Worm (Caenorhabditis elegans) whole organism, L2 larva: Measurements from ENCODE around the gene T19C3.4.

Source experiments
- ama-1 ChIP-seq: fragments of 150-350 bp; optimal IDR thresholded peaks from 2 replicates; lab custom pipeline; 2018; ENCODE audit warnings: inconsistent platforms
- elt-3 ChIP-seq: sonication (generic microtip); optimal IDR thresholded peaks from 2 replicates; lab custom pipeline; 2017; ENCODE audit warnings: missing biosample characterization, missing genetic modification characterization
- lin-13 ChIP-seq: fragments of 150-350 bp; optimal IDR thresholded peaks from 2 replicates; lab custom pipeline; 2014; ENCODE audit warnings: missing biosample characterization, missing genetic modification reagents, missing genetic modification characterization
- lsy-2 ChIP-seq, 2 experiments: fragments of 150-350 bp in 1 of 2; sonication (generic microtip) in 1 of 2; optimal IDR thresholded peaks; 2 replicates each; lab custom pipeline; 2014 to 2017; ENCODE audit warnings: missing biosample characterization in 2 of 2, missing genetic modification characterization in 2 of 2
- mdl-1 ChIP-seq, 2 experiments: fragments of 150-350 bp in 1 of 2; sonication (generic microtip) in 1 of 2; optimal IDR thresholded peaks; 2 replicates each; lab custom pipeline; 2017; ENCODE audit warnings: missing biosample characterization in 2 of 2, missing genetic modification characterization in 2 of 2
- nhr-11 ChIP-seq: fragments of 150-350 bp; optimal IDR thresholded peaks from 2 replicates; lab custom pipeline; 2014; ENCODE audit warnings: missing biosample characterization, missing genetic modification characterization
- nhr-12 ChIP-seq: fragments of 150-350 bp; optimal IDR thresholded peaks from 2 replicates; lab custom pipeline; 2014; ENCODE audit warnings: missing biosample characterization, missing genetic modification characterization
- unc-62 ChIP-seq: fragments of 150-350 bp; optimal IDR thresholded peaks from 2 replicates; lab custom pipeline; 2014; ENCODE audit warnings: missing biosample characterization, missing genetic modification reagents, missing genetic modification characterization
- zag-1 ChIP-seq: fragments of 150-350 bp; optimal IDR thresholded peaks from 2 replicates; lab custom pipeline; 2014; ENCODE audit warnings: missing biosample characterization, missing genetic modification characterization
- ztf-11 ChIP-seq: sonication (generic microtip); optimal IDR thresholded peaks from 2 replicates; lab custom pipeline; 2017; ENCODE audit warnings: missing biosample characterization, missing genetic modification characterization

ce11 chrIII:617467-617866, 2.6 kb downstream of the T19C3.4 start, which contains the start of gene T19C3.2:
- TF ChIP-seq unc-62 (GFP tag; lab: Kevin White, UChicago) (no peak), ztf-11 (tag; lab: Kevin White, UChicago) (no peak), nhr-12 (tag; lab: Kevin White, UChicago) (no peak), mdl-1 (tag; optimal IDR thresholded peaks at IDR 0.05; lab: Kevin White, UChicago) (no peak), zag-1 (tag; lab: Kevin White, UChicago) (no peak), elt-3 (tag; lab: Kevin White, UChicago) (no peak), lin-13 (GFP tag; lab: Kevin White, UChicago) (no peak), nhr-11 (tag; lab: Kevin White, UChicago) (no peak), lsy-2 (tag; optimal IDR thresholded peaks at IDR 0.05; lab: Kevin White, UChicago) (no peak), ama-1 (lab: Kevin White, UChicago) (no peak)
